Worm (Caenorhabditis elegans) whole organism, L3 larva: Measurements from ENCODE around the gene srx-113.

Experiments used
- egl-5 ChIP-seq: fragments of 150-350 bp; optimal IDR thresholded peaks from 2 replicates; lab custom pipeline; 2017; ENCODE audit warnings: missing biosample characterization, missing genetic modification reagents, missing genetic modification characterization, inconsistent platforms
- nhr-77 ChIP-seq: fragments of 150-350 bp; optimal IDR thresholded peaks from 2 replicates; lab custom pipeline; 2014; ENCODE audit warnings: missing biosample characterization, missing genetic modification characterization
- skn-1 ChIP-seq: fragments of 150-350 bp; optimal IDR thresholded peaks from 2 replicates; lab custom pipeline; 2014; ENCODE audit warnings: missing biosample characterization, missing genetic modification characterization

Gene srx-113

DNA sequence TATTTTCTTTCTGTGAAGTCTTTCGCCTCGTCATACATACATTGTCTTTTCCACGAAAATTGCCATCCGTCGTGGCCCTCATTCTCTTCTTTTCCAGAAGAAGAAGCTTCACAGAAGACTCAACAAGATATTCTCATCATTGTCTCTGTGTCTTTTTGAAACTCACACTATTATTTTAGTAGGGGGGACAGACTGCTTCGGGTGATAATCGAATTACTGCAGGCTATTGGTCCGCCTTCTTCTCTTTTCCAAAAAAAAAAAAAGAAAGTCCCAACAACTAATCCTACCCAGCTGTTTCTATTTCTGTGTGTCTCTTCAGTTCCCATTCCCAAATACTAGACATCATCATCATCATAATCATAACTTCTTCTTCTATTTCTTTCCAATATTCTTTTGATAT lies 48.5 kb downstream of the srx-113 start:
- TF ChIP-seq skn-1 = no peak
- TF ChIP-seq egl-5 (tag; lab: Kevin White, UChicago) = peak; percentile 23
- TF ChIP-seq nhr-77 (tag; lab: Kevin White, UChicago) = no peak
